Worm (Caenorhabditis elegans): ENCODE measurements around the gene F38A5.22.

- no peak for TF ChIP-seq klf-2 (GFP tag; conservative IDR thresholded peaks at IDR 0.05)
- no peak for TF ChIP-seq med-1 (GFP tag; optimal IDR thresholded peaks at IDR 0.05; ENCODE audit: insufficient read depth)
- TF ChIP-seq ztf-23 (GFP tag; IDR thresholded peaks at IDR 0.05): no peak
- no peak for TF ChIP-seq ztf-29 (GFP tag; IDR thresholded peaks at IDR 0.05)
- no peak for TF ChIP-seq tab-1 (GFP tag; IDR thresholded peaks at IDR 0.05)
- no peak for TF ChIP-seq T22C8.4 (GFP tag; IDR thresholded peaks at IDR 0.05)
- no peak for TF ChIP-seq ref-1 (GFP tag; conservative IDR thresholded peaks at IDR 0.05)
Measured at ce11 chrIV:6575959-6576727, 19.6 kb downstream of the F38A5.22 start.
